Worm (Caenorhabditis elegans) whole organism, dauer: ENCODE measurements around the gene serp-1.1.

Experiments used
- unc-62 ChIP-seq: sonication (generic microtip); optimal IDR thresholded peaks from 2 replicates; lab custom pipeline; 2017; ENCODE audit warnings: missing biosample characterization, missing genetic modification reagents, missing genetic modification characterization

serp-1.1 gene

ce11 chrX:15841086-15841622 lies at the start of gene serp-1.1:
Gene serp-1.1 (plus strand): TSS chrX:15841572.
- TF ChIP-seq unc-62 (GFP tag; lab: Kevin White, UChicago), result no peak

- TF ChIP-seq unc-62 (GFP tag; lab: Kevin White, UChicago), result no peak
Observed at ce11 chrX:15794977-15795376, 46.4 kb upstream of the serp-1.1 start, which contains the start of gene Y7A5A.10. Gene Y7A5A.10 (minus strand): TSS chrX:15795077.

ce11 chrX:15796633-15797032 lies 44.7 kb upstream of the serp-1.1 start:
- no peak for TF ChIP-seq unc-62 (GFP tag; lab: Kevin White, UChicago)

ce11 chrX:15799595-15799994 lies 41.8 kb upstream of the serp-1.1 start, which contains the start of gene Y7A5A.6:
Gene Y7A5A.6 (minus strand): TSS chrX:15799695.
- no peak for TF ChIP-seq unc-62 (GFP tag; lab: Kevin White, UChicago)

- no peak for TF ChIP-seq unc-62 (GFP tag; lab: Kevin White, UChicago)
Observed at ce11 chrX:15801827-15802226, 39.5 kb upstream of the serp-1.1 start.

- TF ChIP-seq unc-62 (GFP tag; lab: Kevin White, UChicago), result no peak
Observed at ce11 chrX:15804072-15804471, 37.3 kb upstream of the serp-1.1 start, which contains the start of gene Y7A5A.7. Gene Y7A5A.7 (minus strand): TSS chrX:15804172.

ce11 chrX:15811341-15811740 lies 30.0 kb upstream of the serp-1.1 start:
- no peak for TF ChIP-seq unc-62 (GFP tag; lab: Kevin White, UChicago)

ce11 chrX:15814548-15814947 lies 26.8 kb upstream of the serp-1.1 start:
- no peak for TF ChIP-seq unc-62 (GFP tag; lab: Kevin White, UChicago)

- TF ChIP-seq unc-62 (GFP tag; lab: Kevin White, UChicago), result no peak
Observed at ce11 chrX:15822197-15822596, 19.2 kb upstream of the serp-1.1 start, which contains the start of gene Y7A5A.8. Gene Y7A5A.8 (plus strand): TSS chrX:15822497.

ce11 chrX:15826866-15827265 lies 14.5 kb upstream of the serp-1.1 start, which contains the start of gene Y7A5A.9:
Gene Y7A5A.9 (plus strand): TSS chrX:15827166.
- TF ChIP-seq unc-62 (GFP tag; lab: Kevin White, UChicago), result no peak

- no peak for TF ChIP-seq unc-62 (GFP tag; lab: Kevin White, UChicago)
Observed at ce11 chrX:15828059-15828458, 13.3 kb upstream of the serp-1.1 start, which contains the start of gene Y7A5A.20. Gene Y7A5A.20 (plus strand): TSS chrX:15828359.

- TF ChIP-seq unc-62 (GFP tag; lab: Kevin White, UChicago), result no peak
Observed at ce11 chrX:15831537-15831936, 9.8 kb upstream of the serp-1.1 start.

ce11 chrX:15838496-15838948 lies 2.9 kb upstream of the serp-1.1 start, which contains the start of gene acox-1.6:
Gene acox-1.6 (minus strand): TSS chrX:15838546.
- TF ChIP-seq unc-62 (GFP tag; lab: Kevin White, UChicago), result no peak

- TF ChIP-seq unc-62 (GFP tag; lab: Kevin White, UChicago), result no peak
Observed at ce11 chrX:15842492-15842891, 1.1 kb downstream of the serp-1.1 start.

- no peak for TF ChIP-seq unc-62 (GFP tag; lab: Kevin White, UChicago)
Observed at ce11 chrX:15844330-15844729, 3.0 kb downstream of the serp-1.1 start.

- TF ChIP-seq unc-62 (GFP tag; lab: Kevin White, UChicago), result no peak
Observed at ce11 chrX:15846552-15846951, 5.2 kb downstream of the serp-1.1 start.

- no peak for TF ChIP-seq unc-62 (GFP tag; lab: Kevin White, UChicago)
Observed at ce11 chrX:15847543-15848087, 6.2 kb downstream of the serp-1.1 start, which contains the start of gene F59F4.3. Gene F59F4.3 (minus strand): TSS chrX:15847593.
